Fruit fly (Drosophila melanogaster): ENCODE results near the gene Ugt36A1.
A peak's percentile ranks its signal among the peaks of the same experiment; 100 is the strongest.

Gene Ugt36A1

dm6 chr2L:3598485-3598884 lies 20.4 kb upstream of the Ugt36A1 start (continued):
- TF ChIP-seq abd-A (tag; optimal IDR thresholded peaks at IDR 0.05) (no peak), repo (GFP tag; optimal IDR thresholded peaks at IDR 0.05) (peak; percentile 39), CG13123 (GFP tag; optimal IDR thresholded peaks at IDR 0.05) (no peak), Med (GFP tag) (peak; percentile 82), CG14014 (GFP tag; IDR thresholded peaks at IDR 0.05) (no peak), sima (GFP tag; optimal IDR thresholded peaks at IDR 0.05) (no peak), lab (GFP tag; optimal IDR thresholded peaks at IDR 0.05) (peak; percentile 24), Elba2 (GFP tag; optimal IDR thresholded peaks at IDR 0.05) (no peak), tap (tag; optimal IDR thresholded peaks at IDR 0.05) (no peak), CG17359 (tag; optimal IDR thresholded peaks at IDR 0.05) (peak; percentile 64), CG15073 (GFP tag; optimal IDR thresholded peaks at IDR 0.05) (no peak), Awh (GFP tag; IDR thresholded peaks at IDR 0.05) (peak; percentile 70), CG9932 (GFP tag; IDR thresholded peaks at IDR 0.05) (no peak), emc (GFP tag; optimal IDR thresholded peaks at IDR 0.05) (no peak), CG17612 (GFP tag; IDR thresholded peaks at IDR 0.05) (no peak), CG6813 (GFP tag; optimal IDR thresholded peaks at IDR 0.05) (no peak), p53 (GFP tag; optimal IDR thresholded peaks at IDR 0.05) (no peak), CG6175 (GFP tag; IDR thresholded peaks at IDR 0.05) (no peak), tna (GFP tag; IDR thresholded peaks at IDR 0.05; ENCODE audit: partially characterized antibody) (no peak), CG9727 (GFP tag; optimal IDR thresholded peaks at IDR 0.05) (peak; percentile 44), dmrt99B (tag; optimal IDR thresholded peaks at IDR 0.05) (peak; percentile 63), mld (GFP tag; IDR thresholded peaks at IDR 0.05; ENCODE audit: partially characterized antibody) (no peak), CG1832 (GFP tag; optimal IDR thresholded peaks at IDR 0.05) (no peak), crol (GFP tag; IDR thresholded peaks at IDR 0.05) (no peak), zfh1 (GFP tag; IDR thresholded peaks at IDR 0.05) (peak; percentile 78), CG18262 (tag; optimal IDR thresholded peaks at IDR 0.05) (peak; percentile 62), Side (GFP tag; optimal IDR thresholded peaks at IDR 0.05) (peak; percentile 35), CG9876 (GFP tag; optimal IDR thresholded peaks at IDR 0.05) (no peak), CG13287 (GFP tag; IDR thresholded peaks at IDR 0.05; ENCODE audit: partially characterized antibody) (no peak), CG10321 (GFP tag; IDR thresholded peaks at IDR 0.05) (no peak), CG31388 (GFP tag; optimal IDR thresholded peaks at IDR 0.05) (no peak), Rfx (GFP tag; IDR thresholded peaks at IDR 0.05) (peak; percentile 27; the same call in 1 of the 2 replicates), ato (GFP tag; IDR thresholded peaks at IDR 0.05; ENCODE audit: partially characterized antibody) (no peak), HLH54F (GFP tag; optimal IDR thresholded peaks at IDR 0.05) (no peak), phol (tag; optimal IDR thresholded peaks at IDR 0.05) (peak; percentile 60), CG6654 (GFP tag; optimal IDR thresholded peaks at IDR 0.05) (peak; percentile 23), CG11560 (tag; IDR thresholded peaks at IDR 0.05) (no peak), corto (GFP tag; optimal IDR thresholded peaks at IDR 0.05) (no peak), CG13424 (tag; optimal IDR thresholded peaks at IDR 0.05) (peak; percentile 26), CG8478 (optimal IDR thresholded peaks at IDR 0.05) (no peak), dan (GFP tag; IDR thresholded peaks at IDR 0.05) (peak; percentile 51; the same call in 1 of the 2 replicates), Oli (tag; optimal IDR thresholded peaks at IDR 0.05) (peak; percentile 39), pum (GFP tag; optimal IDR thresholded peaks at IDR 0.05) (peak; percentile 51), lov (optimal IDR thresholded peaks at IDR 0.05) (no peak), lov (GFP tag; IDR thresholded peaks at IDR 0.05) (peak; percentile 59; the same call in 2 of the 3 replicates), bcd (GFP tag; optimal IDR thresholded peaks at IDR 0.05) (peak; percentile 53), CG8359 (GFP tag; optimal IDR thresholded peaks at IDR 0.05; ENCODE audit: borderline replicate concordance) (peak; percentile 36), CG12104 (GFP tag; optimal IDR thresholded peaks at IDR 0.05) (no peak), scrt (GFP tag; optimal IDR thresholded peaks at IDR 0.05) (no peak), Myb (GFP tag; optimal IDR thresholded peaks at IDR 0.05) (no peak), disco-r (GFP tag; optimal IDR thresholded peaks at IDR 0.05) (no peak), CG16813 (GFP tag; IDR thresholded peaks at IDR 0.05; ENCODE audit: partially characterized antibody) (no peak)
